Fruit fly (Drosophila melanogaster): ENCODE measurements around the gene CG14259.

DNA sequence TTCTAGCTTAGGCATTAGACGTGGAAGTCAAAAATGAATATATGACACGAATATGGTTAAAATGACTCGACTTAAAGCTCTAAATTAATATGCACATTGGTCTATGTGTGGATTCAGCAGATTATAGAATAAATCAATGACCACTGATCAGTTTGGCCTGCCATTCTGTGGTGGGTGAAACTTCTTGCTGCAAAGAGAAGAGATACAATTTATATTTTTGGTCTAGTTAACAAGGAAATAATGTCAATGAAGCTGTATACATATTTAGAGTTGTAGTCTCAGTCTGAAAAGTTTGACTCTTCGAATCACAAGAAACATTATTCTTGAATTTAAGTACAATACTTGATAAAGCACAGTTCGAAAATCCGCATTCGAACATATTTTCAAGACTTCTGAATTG lies 29.2 kb upstream of the CG14259 start, which contains the start of gene CG43935:
- TF ChIP-seq psq (optimal IDR thresholded peaks at IDR 0.05) (no peak), Myc (optimal IDR thresholded peaks at IDR 0.05) (no peak)
